Fruit fly (Drosophila melanogaster): Measurements from ENCODE around the gene Ref1.

The Ref1 gene

DNA sequence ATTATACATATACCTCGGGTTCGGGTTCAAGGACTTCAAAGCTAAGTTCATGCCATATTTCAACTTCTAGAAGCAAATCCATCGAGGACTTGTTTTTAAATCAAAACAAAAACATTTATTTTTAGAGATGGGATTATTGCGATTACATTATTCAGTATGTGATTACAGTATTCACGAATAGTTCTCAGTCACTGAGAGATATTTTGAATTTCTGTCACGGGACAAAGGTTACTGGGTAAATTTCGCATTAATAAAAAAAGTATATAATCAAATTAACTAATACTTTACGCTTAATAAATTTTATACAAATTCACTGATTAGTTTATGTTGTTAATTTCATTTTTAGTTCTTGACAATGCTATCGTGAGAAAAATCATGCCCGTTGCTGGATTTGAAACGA lies 13.4 kb upstream of the Ref1 start (continued):
- TF ChIP-seq sug (tag; optimal IDR thresholded peaks at IDR 0.05) (no peak), z (GFP tag; IDR thresholded peaks at IDR 0.05) (no peak), dmrt11E (tag; optimal IDR thresholded peaks at IDR 0.05) (peak; percentile 18), MBD-R2 (GFP tag; IDR thresholded peaks at IDR 0.05) (peak; percentile 70), CG16863 (GFP tag; optimal IDR thresholded peaks at IDR 0.05) (no peak), CG7271 (tag; optimal IDR thresholded peaks at IDR 0.05) (no peak), Atf6 (GFP tag; IDR thresholded peaks at IDR 0.05) (0 out of 2 replicates have a peak, but pooled peaks have one; percentile 20), mam (GFP tag; optimal IDR thresholded peaks at IDR 0.05) (peak; percentile 10), Taf1 (GFP tag; IDR thresholded peaks at IDR 0.05) (0 out of 2 replicates have a peak, but pooled peaks have one; percentile 9), Dek (tag; optimal IDR thresholded peaks at IDR 0.05) (no peak), vvl (GFP tag; IDR thresholded peaks at IDR 0.05) (0 out of 2 replicates have a peak, but pooled peaks have one; percentile 7), oc (tag; optimal IDR thresholded peaks at IDR 0.05) (no peak), CG2712 (tag; optimal IDR thresholded peaks at IDR 0.05) (peak; percentile 44), CG9876 (GFP tag; optimal IDR thresholded peaks at IDR 0.05) (no peak), CG6854 (GFP tag; optimal IDR thresholded peaks at IDR 0.05) (no peak), CG6813 (GFP tag; optimal IDR thresholded peaks at IDR 0.05) (no peak), CG17829 (tag; optimal IDR thresholded peaks at IDR 0.05) (peak; percentile 12), fu2 (GFP tag; optimal IDR thresholded peaks at IDR 0.05) (no peak), BEAF-32 (GFP tag; optimal IDR thresholded peaks at IDR 0.05) (peak; percentile 52), CG13123 (GFP tag; optimal IDR thresholded peaks at IDR 0.05) (no peak), amos (GFP tag; IDR thresholded peaks at IDR 0.05; ENCODE audit: partially characterized antibody) (peak; percentile 37; the same call in 1 of the 2 replicates), CG14014 (GFP tag; IDR thresholded peaks at IDR 0.05) (peak; percentile 26; the same call in 1 of the 2 replicates), CG2116 (GFP tag; optimal IDR thresholded peaks at IDR 0.05) (peak; percentile 30), Meics (GFP tag; optimal IDR thresholded peaks at IDR 0.05) (no peak), lbe (GFP tag; optimal IDR thresholded peaks at IDR 0.05) (no peak), CG13424 (tag; optimal IDR thresholded peaks at IDR 0.05) (peak; percentile 2), tna (GFP tag; IDR thresholded peaks at IDR 0.05; ENCODE audit: partially characterized antibody) (no peak), bsh (GFP tag; optimal IDR thresholded peaks at IDR 0.05) (peak in 1 of 2 experiments; percentile 17), Aef1 (GFP tag; IDR thresholded peaks at IDR 0.05) (no peak), CG17385 (GFP tag; optimal IDR thresholded peaks at IDR 0.05) (peak; percentile 5), gfzf (GFP tag; optimal IDR thresholded peaks at IDR 0.05) (no peak), inv (GFP tag; IDR thresholded peaks at IDR 0.05; ENCODE audit: partially characterized antibody) (no peak), CG11560 (tag; IDR thresholded peaks at IDR 0.05) (no peak), tio (GFP tag; optimal IDR thresholded peaks at IDR 0.05) (no peak), CG30403 (GFP tag; optimal IDR thresholded peaks at IDR 0.05) (peak; percentile 25), CG12104 (GFP tag; optimal IDR thresholded peaks at IDR 0.05) (no peak), Gug (GFP tag; IDR thresholded peaks at IDR 0.05) (peak; percentile 22; the same call in 1 of the 4 replicates), CG31441 (GFP tag; IDR thresholded peaks at IDR 0.05) (peak; percentile 71), CG17359 (tag; optimal IDR thresholded peaks at IDR 0.05) (no peak), CG9817 (tag; optimal IDR thresholded peaks at IDR 0.05) (peak; percentile 17), Hmx (GFP tag; optimal IDR thresholded peaks at IDR 0.05) (no peak), CG6791 (GFP tag; IDR thresholded peaks at IDR 0.05; ENCODE audit: partially characterized antibody) (no peak), row (GFP tag; IDR thresholded peaks at IDR 0.05) (peak; percentile 91), ro (GFP tag; IDR thresholded peaks at IDR 0.05) (no peak), CG10654 (GFP tag; optimal IDR thresholded peaks at IDR 0.05) (no peak), dpn (GFP tag; optimal IDR thresholded peaks at IDR 0.05) (peak in 1 of 2 experiments; percentile 10), sens (GFP tag) (peak; percentile 80), wor (GFP tag; IDR thresholded peaks at IDR 0.05) (no peak), Hey (tag; optimal IDR thresholded peaks at IDR 0.05) (no peak), Usf (GFP tag; optimal IDR thresholded peaks at IDR 0.05) (no peak), dm (GFP tag; optimal IDR thresholded peaks at IDR 0.05) (no peak)

All from whole organism, embryonic.